Worm (Caenorhabditis elegans): Measurements from ENCODE around the gene uig-1.

DNA sequence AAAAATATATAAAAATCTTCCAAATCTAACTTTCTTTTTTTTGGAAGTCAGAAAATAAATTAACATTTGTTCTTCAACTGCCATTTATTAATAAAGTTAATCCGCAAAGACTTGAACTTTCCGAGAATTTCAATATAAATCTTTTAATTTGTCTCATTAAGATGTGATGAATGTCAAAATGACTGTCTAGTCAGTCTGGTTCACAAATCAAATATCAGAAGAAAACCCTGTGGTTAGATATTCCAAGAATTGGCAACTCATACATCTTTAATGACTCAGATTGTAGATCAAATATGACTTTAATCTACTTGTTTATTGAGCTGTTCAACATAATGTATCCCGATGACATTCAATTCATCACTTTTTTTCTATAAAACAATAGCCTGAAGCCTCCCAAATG lies 30.1 kb downstream of the uig-1 start:
- TF ChIP-seq B0310.2 (tag; optimal IDR thresholded peaks at IDR 0.05) (no peak), flt-1 (GFP tag; IDR thresholded peaks at IDR 0.05) (no peak), ama-1 (optimal IDR thresholded peaks at IDR 0.05) (no peak), ceh-13 (GFP tag; optimal IDR thresholded peaks at IDR 0.05) (no peak), pes-1 (GFP tag; IDR thresholded peaks at IDR 0.05) (no peak), F13C5.2 (tag; optimal IDR thresholded peaks at IDR 0.05) (no peak)

Data from whole organism, early embryonic.